Fruit fly (Drosophila melanogaster) whole organism, prepupa: ENCODE data around the gene Rab6.

Source experiments
- CG31627 ChIP-seq: fragments of 200-800 bp; sonication (Bioruptor generic); optimal IDR thresholded peaks from 3 replicates; lab custom pipeline; 2016; ENCODE audit warnings: missing biosample characterization, missing genetic modification characterization
- CG4318 ChIP-seq: fragments of 200-800 bp; sonication (Bioruptor generic); optimal IDR thresholded peaks from 3 replicates; lab custom pipeline; 2017; ENCODE audit warnings: missing biosample characterization, mild to moderate bottlenecking, missing genetic modification characterization
- CG6792 ChIP-seq: fragments of 200-800 bp; sonication (Bioruptor generic); optimal IDR thresholded peaks from 3 replicates; lab custom pipeline; 2016; ENCODE audit warnings: missing biosample characterization, missing genetic modification characterization
- CG6854 ChIP-seq: fragments of 200-800 bp; sonication (Bioruptor generic); optimal IDR thresholded peaks from 2 replicates; lab custom pipeline; 2017; ENCODE audit warnings: missing biosample characterization, mild to moderate bottlenecking, missing genetic modification characterization
- CG8119 ChIP-seq: fragments of 200-800 bp; sonication (Bioruptor generic); IDR thresholded peaks from 3 replicates; pipeline ENCODE4 v1.3.6; 2022; ENCODE audit warnings: missing biosample characterization, missing genetic modification characterization
- Eip78C ChIP-seq: fragments of 200-800 bp; sonication (Bioruptor generic); peaks from one replicate; lab custom pipeline; 2016; ENCODE audit warnings: missing biosample characterization, missing genetic modification characterization
- Lpt ChIP-seq: fragments of 200-800 bp; sonication (Bioruptor generic); optimal IDR thresholded peaks from 3 replicates; lab custom pipeline; 2016; ENCODE audit warnings: missing biosample characterization, missing genetic modification characterization
- Met ChIP-seq: fragments of 200-800 bp; sonication (Bioruptor generic); optimal IDR thresholded peaks from 3 replicates; lab custom pipeline; 2016; ENCODE audit warnings: missing biosample characterization, missing genetic modification characterization
- OdsH ChIP-seq: fragments of 200-800 bp; sonication (Bioruptor generic); optimal IDR thresholded peaks from 3 replicates; lab custom pipeline; 2016; ENCODE audit warnings: missing biosample characterization, missing genetic modification characterization
- Sox14 ChIP-seq: fragments of 200-800 bp; sonication (Bioruptor generic); optimal IDR thresholded peaks from 3 replicates; lab custom pipeline; 2016; ENCODE audit warnings: missing biosample characterization, missing genetic modification characterization
- fd59A ChIP-seq: fragments of 200-800 bp; sonication (Bioruptor generic); optimal IDR thresholded peaks from 2 replicates; lab custom pipeline; 2017; ENCODE audit warnings: missing biosample characterization, mild to moderate bottlenecking, missing genetic modification characterization, missing genetic modification reagents

DNA sequence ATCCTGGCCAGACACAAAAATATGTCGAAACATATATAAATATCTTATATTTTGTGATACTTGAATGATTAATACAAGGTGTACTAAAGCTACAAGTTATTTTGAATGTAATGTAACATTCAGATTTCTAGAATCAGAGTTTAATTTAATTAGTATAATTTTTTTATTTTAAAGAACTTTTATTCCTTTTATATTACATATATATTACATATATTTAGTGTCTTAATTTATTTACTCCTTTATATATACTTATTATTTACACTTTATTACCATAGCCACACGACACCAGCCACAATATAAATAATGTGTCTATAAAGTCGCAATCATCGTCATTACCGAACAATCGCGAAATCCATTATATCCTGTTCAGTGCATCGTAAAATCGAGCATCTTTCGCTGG, 17.4 kb downstream of the Rab6 start, which contains the start of gene Pex19:
- TF ChIP-seq CG8119 (GFP tag; lab: Robert Waterston, UW) (no peak), fd59A (GFP tag; lab: Kevin White, UChicago) (no peak), OdsH (no peak), Lpt (GFP tag; lab: Kevin White, UChicago) (no peak), Eip78C (GFP tag; lab: Kevin White, UChicago) (no peak), CG4318 (no peak), CG6792 (GFP tag; lab: Kevin White, UChicago) (no peak), Met (no peak), CG6854 (GFP tag; lab: Kevin White, UChicago) (no peak), CG31627 (GFP tag; lab: Kevin White, UChicago) (no peak), Sox14 (GFP tag; lab: Kevin White, UChicago) (no peak)
